Worm (Caenorhabditis elegans) whole organism, early embryonic: ENCODE measurements around the gene perm-4.
A peak's percentile ranks its signal among the peaks of the same experiment; 100 is the strongest.

Source experiments
- B0310.2 ChIP-seq: sonication (generic microtip); optimal IDR thresholded peaks from 2 replicates; lab custom pipeline; 2016; ENCODE audit warnings: mild to moderate bottlenecking, missing genetic modification characterization, missing compliant biosample characterization
- F13C5.2 ChIP-seq: sonication (generic microtip); optimal IDR thresholded peaks from 2 replicates; lab custom pipeline; 2017; ENCODE audit warnings: mild to moderate bottlenecking, missing genetic modification characterization, inconsistent platforms, missing compliant biosample characterization
- aly-1 ChIP-seq: sonication (generic microtip); optimal IDR thresholded peaks from 2 replicates; lab custom pipeline; 2016; ENCODE audit warnings: missing genetic modification characterization, missing compliant biosample characterization
- ama-1 ChIP-seq: fragments of 150-350 bp; optimal IDR thresholded peaks from 2 replicates; lab custom pipeline; 2014
- ceh-13 ChIP-seq: fragments of 200-800 bp; sonication (Bioruptor generic); optimal IDR thresholded peaks from 2 replicates; lab custom pipeline; 2018; ENCODE audit warnings: mild to moderate bottlenecking, missing genetic modification characterization, missing compliant biosample characterization
- ceh-36 ChIP-seq: sonication (generic microtip); optimal IDR thresholded peaks from 2 replicates; lab custom pipeline; 2016; ENCODE audit warnings: missing genetic modification characterization, inconsistent platforms, missing compliant biosample characterization
- ets-7 ChIP-seq: sonication (generic microtip); optimal IDR thresholded peaks from 2 replicates; lab custom pipeline; 2016; ENCODE audit warnings: missing genotype, missing genetic modification characterization, missing compliant biosample characterization
- flt-1 ChIP-seq: fragments of 200-800 bp; sonication (Bioruptor generic); IDR thresholded peaks from 2 replicates; pipeline ENCODE4 v1.3.6; 2022; ENCODE audit warnings: missing genetic modification characterization, missing compliant biosample characterization
- hmbx-1 ChIP-seq: sonication (generic microtip); optimal IDR thresholded peaks from 2 replicates; lab custom pipeline; 2016; ENCODE audit warnings: mild to moderate bottlenecking, missing genetic modification characterization, missing compliant biosample characterization
- hmg-4 ChIP-seq: fragments of 200-800 bp; sonication (Bioruptor generic); optimal IDR thresholded peaks from 2 replicates; lab custom pipeline; 2018; ENCODE audit warnings: mild to moderate bottlenecking, missing genetic modification characterization, missing compliant biosample characterization
- hnd-1 ChIP-seq: sonication (generic microtip); optimal IDR thresholded peaks from 2 replicates; lab custom pipeline; 2016; ENCODE audit warnings: missing genetic modification characterization, missing compliant biosample characterization
- pes-1 ChIP-seq: fragments of 200-800 bp; sonication (Bioruptor generic); IDR thresholded peaks from 2 replicates; pipeline ENCODE4 v1.3.6; 2022; ENCODE audit warnings: missing genetic modification reagents, missing genetic modification characterization, missing compliant biosample characterization
- scrt-1 ChIP-seq: fragments of 200-800 bp; sonication (Bioruptor generic); IDR thresholded peaks from 2 replicates; pipeline ENCODE4 v1.3.6; 2022; ENCODE audit warnings: missing genetic modification characterization, missing compliant biosample characterization
- sea-1 ChIP-seq: fragments of 200-800 bp; sonication (Bioruptor generic); conservative IDR thresholded peaks from 2 replicates; pipeline ENCODE4 v1.3.6; 2022; ENCODE audit warnings: missing genetic modification characterization, missing compliant biosample characterization
- tbx-11 ChIP-seq: fragments of 200-800 bp; sonication (Bioruptor generic); IDR thresholded peaks from 2 replicates; pipeline ENCODE4 v1.3.6; 2022; ENCODE audit warnings: missing genetic modification characterization, missing compliant biosample characterization
- tbx-37 ChIP-seq: fragments of 200-800 bp; sonication (Bioruptor generic); conservative IDR thresholded peaks from 2 replicates; pipeline ENCODE4 v1.3.6; 2022; ENCODE audit warnings: missing genetic modification reagents, missing genetic modification characterization, missing compliant biosample characterization
- tra-4 ChIP-seq: sonication (generic microtip); optimal IDR thresholded peaks from 2 replicates; lab custom pipeline; 2017; ENCODE audit warnings: missing genetic modification characterization, missing compliant biosample characterization

Gene perm-4

DNA sequence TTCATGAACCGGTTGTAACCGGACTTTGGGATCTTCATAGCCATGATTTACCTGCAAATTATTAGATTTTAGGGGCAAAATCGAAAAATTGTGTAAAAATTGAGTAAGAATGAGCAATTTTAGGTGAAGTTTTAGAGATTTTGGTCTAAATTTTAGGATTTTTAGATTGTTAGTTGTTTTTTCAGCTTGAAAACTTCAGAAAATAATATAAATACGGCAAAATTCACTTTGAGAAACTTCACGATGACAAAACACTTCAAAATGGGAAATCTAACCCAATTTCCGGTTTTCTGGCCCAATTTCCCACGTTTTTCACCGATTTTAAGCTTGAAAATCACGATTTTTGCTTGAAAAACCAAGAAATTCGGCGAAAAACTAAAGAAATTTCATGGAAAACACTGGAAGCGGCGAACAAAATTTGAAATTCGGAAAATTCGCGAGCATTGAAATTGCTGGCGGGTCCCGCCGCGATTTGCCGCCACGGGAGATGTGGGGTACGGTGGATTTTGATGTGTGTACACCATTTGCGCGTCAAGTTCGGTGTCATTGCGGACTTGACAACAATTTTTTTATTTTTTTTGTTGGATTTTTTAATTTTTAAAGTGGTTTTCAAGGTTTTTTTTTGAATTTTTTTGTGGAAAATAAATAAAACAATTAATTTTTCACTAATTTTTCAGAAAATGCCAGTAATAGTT, 30.9 kb downstream of the perm-4 start, which contains the start of the genes cct-8 and Y55F3AR.2:
Gene cct-8 (minus strand): TSS at position 51 of the 695 bp plus-strand sequence.
Gene Y55F3AR.2 (plus strand): TSS at position 672 of the 695 bp plus-strand sequence.
- TF ChIP-seq pes-1 (GFP tag; lab: Robert Waterston, UW) (0 out of 2 replicates have a peak, but pooled peaks have one; percentile 38), hmg-4 (GFP tag; lab: Kevin White, UChicago) (peak; percentile 49), ets-7 (tag; lab: Kevin White, UChicago) (no peak), tbx-11 (GFP tag; lab: Robert Waterston, UW) (peak; percentile 58; the same call in 1 of the 2 replicates), flt-1 (GFP tag; lab: Robert Waterston, UW) (no peak; the same call in 1 of the 2 replicates), ama-1 (lab: Kevin White, UChicago) (no peak), sea-1 (GFP tag; lab: Robert Waterston, UW) (0 out of 2 replicates have a peak, but pooled peaks have one; percentile 51), hmbx-1 (tag; lab: Kevin White, UChicago) (peak; percentile 35), ceh-36 (no peak), F13C5.2 (tag; lab: Kevin White, UChicago) (peak; percentile 94), B0310.2 (tag; lab: Kevin White, UChicago) (no peak), scrt-1 (GFP tag; lab: Robert Waterston, UW) (peak; percentile 64; the same call in 1 of the 2 replicates), tbx-37 (GFP tag; lab: Robert Waterston, UW) (peak; percentile 51; the same call in 1 of the 2 replicates)

- TF ChIP-seq aly-1 (no peak), tbx-11 (GFP tag; lab: Robert Waterston, UW) (no peak), ceh-36 (no peak), pes-1 (GFP tag; lab: Robert Waterston, UW) (no peak), hnd-1 (tag; lab: Kevin White, UChicago) (no peak), ama-1 (lab: Kevin White, UChicago) (no peak), B0310.2 (tag; lab: Kevin White, UChicago) (no peak), tbx-37 (GFP tag; lab: Robert Waterston, UW) (no peak), hmbx-1 (tag; lab: Kevin White, UChicago) (no peak), ets-7 (tag; lab: Kevin White, UChicago) (no peak)
These were observed 38.0 kb downstream of the perm-4 start, which contains the start of gene csn-4 for ce11 chrIV:1086913-1087312. Gene csn-4 (minus strand): TSS chrIV:1087013.

ce11 chrIV:1075484-1075883, 49.4 kb downstream of the perm-4 start:
- no peak for TF ChIP-seq tbx-11 (GFP tag; lab: Robert Waterston, UW)
- no peak for TF ChIP-seq aly-1
- no peak for TF ChIP-seq B0310.2 (tag; lab: Kevin White, UChicago)
- TF ChIP-seq flt-1 (GFP tag; lab: Robert Waterston, UW), result no peak
- TF ChIP-seq F13C5.2 (tag; lab: Kevin White, UChicago), result no peak
- no peak for TF ChIP-seq tbx-37 (GFP tag; lab: Robert Waterston, UW)
- no peak for TF ChIP-seq pes-1 (GFP tag; lab: Robert Waterston, UW)
- no peak for TF ChIP-seq sea-1 (GFP tag; lab: Robert Waterston, UW)
- TF ChIP-seq ama-1 (lab: Kevin White, UChicago), result no peak
- TF ChIP-seq ceh-36, result no peak
- TF ChIP-seq hnd-1 (tag; lab: Kevin White, UChicago), result no peak
- TF ChIP-seq ceh-13, result no peak
- TF ChIP-seq tra-4 (tag; lab: Kevin White, UChicago), result no peak
- TF ChIP-seq hmg-4 (GFP tag; lab: Kevin White, UChicago), result no peak
- no peak for TF ChIP-seq hmbx-1 (tag; lab: Kevin White, UChicago)
- no peak for TF ChIP-seq scrt-1 (GFP tag; lab: Robert Waterston, UW)

DNA sequence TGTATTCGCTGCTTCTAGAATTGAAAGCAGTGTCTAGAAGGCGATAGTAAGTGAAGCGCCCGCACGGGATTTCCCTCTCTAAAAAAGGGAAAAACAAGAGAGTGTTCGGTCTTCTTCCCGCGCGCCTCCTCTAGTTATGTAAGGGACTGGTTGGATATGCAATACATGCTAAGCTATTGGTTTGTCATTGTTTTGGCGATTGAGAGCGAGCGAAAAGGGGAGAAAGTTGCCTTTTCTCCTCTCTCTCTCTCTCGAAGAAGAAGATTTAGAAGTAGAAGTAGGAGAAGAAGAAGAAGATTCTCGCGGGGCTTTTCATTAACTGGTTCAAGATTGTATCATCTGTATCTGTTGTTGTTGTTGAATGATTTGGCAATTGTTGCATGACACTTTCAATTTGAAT, 50.8 kb downstream of the perm-4 start:
- TF ChIP-seq pes-1 (GFP tag; lab: Robert Waterston, UW), result no peak
- TF ChIP-seq scrt-1 (GFP tag; lab: Robert Waterston, UW), result no peak
- no peak for TF ChIP-seq tbx-37 (GFP tag; lab: Robert Waterston, UW)
- no peak for TF ChIP-seq F13C5.2 (tag; lab: Kevin White, UChicago)
- TF ChIP-seq aly-1, result no peak
- no peak for TF ChIP-seq ceh-13
- no peak for TF ChIP-seq ama-1 (lab: Kevin White, UChicago)
- no peak for TF ChIP-seq hmg-4 (GFP tag; lab: Kevin White, UChicago)
- no peak for TF ChIP-seq tra-4 (tag; lab: Kevin White, UChicago)
- TF ChIP-seq tbx-11 (GFP tag; lab: Robert Waterston, UW), result no peak
- no peak for TF ChIP-seq ceh-36
